Worm (Caenorhabditis elegans): ENCODE data around the gene phy-4.

DNA sequence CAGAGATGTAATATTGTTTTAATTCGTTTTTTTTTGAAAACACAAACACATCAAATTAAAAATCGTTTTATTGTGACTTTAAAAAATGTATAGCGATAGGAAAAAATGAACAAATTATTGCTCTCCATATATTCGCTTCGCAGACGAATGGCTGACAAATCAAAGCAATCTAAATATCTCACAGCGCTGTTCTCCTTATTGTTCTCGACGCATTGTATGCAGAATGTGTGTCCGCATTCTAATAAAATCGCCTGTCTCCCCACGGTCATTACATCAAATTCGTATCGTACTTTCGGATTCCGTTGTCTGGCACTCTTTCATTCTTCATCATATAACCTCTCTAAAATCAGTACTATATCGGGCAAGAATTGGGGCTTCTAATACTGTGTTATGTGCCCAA is 35.6 kb downstream of the phy-4 start, which contains the start of gene Y43F8B.9:
- TF ChIP-seq nhr-237 (tag; optimal IDR thresholded peaks at IDR 0.05) (no peak), pqm-1 (tag; optimal IDR thresholded peaks at IDR 0.05) (no peak), nhr-12 (tag; optimal IDR thresholded peaks at IDR 0.05) (no peak), nhr-11 (tag; optimal IDR thresholded peaks at IDR 0.05) (no peak), snpc-4 (tag; optimal IDR thresholded peaks at IDR 0.05) (no peak), nhr-47 (tag; optimal IDR thresholded peaks at IDR 0.05) (no peak), ama-1 (optimal IDR thresholded peaks at IDR 0.05) (no peak), lin-13 (GFP tag; optimal IDR thresholded peaks at IDR 0.05) (no peak), nhr-28 (tag; optimal IDR thresholded peaks at IDR 0.05) (no peak), unc-62 (GFP tag; optimal IDR thresholded peaks at IDR 0.05) (no peak), lir-3 (tag; optimal IDR thresholded peaks at IDR 0.05; ENCODE audit: poor library complexity) (no peak), hpl-2 (GFP tag; optimal IDR thresholded peaks at IDR 0.05) (no peak), unc-130 (tag; optimal IDR thresholded peaks at IDR 0.05) (no peak)

Measured in whole organism, L1 larva.